Fruit fly (Drosophila melanogaster) whole organism, adult: ENCODE results near the gene eIF1A.
A peak's percentile ranks its signal among the peaks of the same experiment; 100 is the strongest.

ENCODE experiments used
- CG11617 ChIP-seq: fragments of 200-800 bp; sonication (Bioruptor generic); optimal IDR thresholded peaks from 2 replicates; lab custom pipeline; 2017; ENCODE audit warnings: mild to moderate bottlenecking, missing biosample characterization, missing genetic modification reagents, missing genetic modification characterization
- CG12768 ChIP-seq: fragments of 200-800 bp; sonication (Bioruptor generic); optimal IDR thresholded peaks from 2 replicates; lab custom pipeline; 2017; ENCODE audit warnings: missing biosample characterization, missing genetic modification characterization, mild to moderate bottlenecking, moderate library complexity, missing genetic modification reagents
- CG14711 ChIP-seq: fragments of 200-800 bp; sonication (Bioruptor generic); optimal IDR thresholded peaks from 2 replicates; lab custom pipeline; 2018; ENCODE audit warnings: missing biosample characterization, mild to moderate bottlenecking, missing genetic modification characterization, moderate library complexity
- CG1620 ChIP-seq: fragments of 200-800 bp; sonication (Bioruptor generic); optimal IDR thresholded peaks from 2 replicates; lab custom pipeline; 2016; ENCODE audit warnings: missing biosample characterization, missing genetic modification characterization
- CG33017 ChIP-seq: fragments of 200-800 bp; sonication (Bioruptor generic); optimal IDR thresholded peaks from 2 replicates; lab custom pipeline; 2018; ENCODE audit warnings: missing biosample characterization, mild to moderate bottlenecking, missing genetic modification characterization, moderate library complexity
- CG5204 ChIP-seq: fragments of 200-800 bp; sonication (Bioruptor generic); optimal IDR thresholded peaks from 2 replicates; lab custom pipeline; 2016; ENCODE audit warnings: missing biosample characterization, missing genetic modification characterization
- CG7045 ChIP-seq: fragments of 200-800 bp; sonication (Bioruptor generic); optimal IDR thresholded peaks from 2 replicates; lab custom pipeline; 2017; ENCODE audit warnings: missing biosample characterization, mild to moderate bottlenecking, missing genetic modification characterization
- CG7101 ChIP-seq: fragments of 200-800 bp; sonication (Bioruptor generic); optimal IDR thresholded peaks from 2 replicates; lab custom pipeline; 2018; ENCODE audit warnings: missing biosample characterization, mild to moderate bottlenecking, missing genetic modification characterization, moderate library complexity
- Hr96 ChIP-seq: fragments of 200-800 bp; sonication (Bioruptor generic); optimal IDR thresholded peaks from 2 replicates; lab custom pipeline; 2016; ENCODE audit warnings: missing biosample characterization, missing genetic modification characterization
- cic ChIP-seq: fragments of 200-800 bp; sonication (Bioruptor generic); optimal IDR thresholded peaks from 2 replicates; lab custom pipeline; 2017; ENCODE audit warnings: missing biosample characterization, mild to moderate bottlenecking, missing genetic modification characterization, moderate library complexity
- cnc ChIP-seq, 2 experiments: fragments of >200 bp; optimal IDR thresholded peaks; 2 replicates each; lab custom pipeline; 2017
- kay ChIP-seq: fragments of 200-800 bp; sonication (Bioruptor generic); peaks from one replicate; lab custom pipeline; 2016; ENCODE audit warnings: missing biosample characterization, missing genetic modification characterization, borderline replicate concordance
- ovo ChIP-seq: fragments of 200-800 bp; sonication (Bioruptor generic); optimal IDR thresholded peaks from 2 replicates; lab custom pipeline; 2016; ENCODE audit warnings: missing biosample characterization, missing genetic modification characterization
- toe ChIP-seq: fragments of 200-800 bp; sonication (Bioruptor generic); optimal IDR thresholded peaks from 2 replicates; lab custom pipeline; 2016; ENCODE audit warnings: missing biosample characterization, missing genetic modification characterization

- no peak for TF ChIP-seq CG5204 (GFP tag; lab: Kevin White, UChicago)
- peak; percentile 61 for TF ChIP-seq CG11617 (GFP tag; lab: Kevin White, UChicago)
- peak; percentile 79 for TF ChIP-seq Hr96 (GFP tag; lab: Kevin White, UChicago)
- TF ChIP-seq CG7045 (GFP tag; lab: Kevin White, UChicago): peak; percentile 35
- no peak for TF ChIP-seq cnc (optimal IDR thresholded peaks at IDR 0.05; lab: Kevin White, UChicago)
- TF ChIP-seq CG7101 (tag; lab: Kevin White, UChicago): peak; percentile 71
- peak; percentile 93 for TF ChIP-seq kay
- peak; percentile 57 for TF ChIP-seq CG1620 (GFP tag; lab: Kevin White, UChicago)
- peak; percentile 45 for TF ChIP-seq ovo
- peak; percentile 45 for TF ChIP-seq CG33017 (tag; lab: Kevin White, UChicago)
- peak; percentile 49 for TF ChIP-seq CG12768 (GFP tag; lab: Kevin White, UChicago)
- no peak for TF ChIP-seq cic (GFP tag; lab: Kevin White, UChicago)
- TF ChIP-seq toe (GFP tag; lab: Kevin White, UChicago): peak; percentile 85
- peak; percentile 59 for TF ChIP-seq CG14711 (tag; lab: Kevin White, UChicago)
Observed at dm6 chr3R:18298900-18299321, 24.4 kb downstream of the eIF1A start, which contains the start of gene Dlc90F.
